Worm (Caenorhabditis elegans): ENCODE results near the gene ZK285.2.

ZK285.2 gene

ce11 chrV:16020042-16020441 is 26.6 kb upstream of the ZK285.2 start, which contains the start of gene srx-44:
Gene srx-44, plus strand, starts transcription at chrV:16020342.
- TF ChIP-seq nhr-179 (tag; optimal IDR thresholded peaks at IDR 0.05), result no peak
- no peak for TF ChIP-seq T07F8.4 (tag; optimal IDR thresholded peaks at IDR 0.05)
- TF ChIP-seq aptf-3 (GFP tag; IDR thresholded peaks at IDR 0.05), result no peak
- TF ChIP-seq repo-1 (tag; optimal IDR thresholded peaks at IDR 0.05), result no peak
- TF ChIP-seq pbrm-1 (GFP tag; IDR thresholded peaks at IDR 0.05), result no peak
- TF ChIP-seq pha-4 (tag; optimal IDR thresholded peaks at IDR 0.05), result no peak
- TF ChIP-seq F52B5.7 (tag; optimal IDR thresholded peaks at IDR 0.05), result no peak
- no peak for TF ChIP-seq nhr-90 (tag; optimal IDR thresholded peaks at IDR 0.05)
- TF ChIP-seq tlf-1 (GFP tag; optimal IDR thresholded peaks at IDR 0.05), result no peak

DNA sequence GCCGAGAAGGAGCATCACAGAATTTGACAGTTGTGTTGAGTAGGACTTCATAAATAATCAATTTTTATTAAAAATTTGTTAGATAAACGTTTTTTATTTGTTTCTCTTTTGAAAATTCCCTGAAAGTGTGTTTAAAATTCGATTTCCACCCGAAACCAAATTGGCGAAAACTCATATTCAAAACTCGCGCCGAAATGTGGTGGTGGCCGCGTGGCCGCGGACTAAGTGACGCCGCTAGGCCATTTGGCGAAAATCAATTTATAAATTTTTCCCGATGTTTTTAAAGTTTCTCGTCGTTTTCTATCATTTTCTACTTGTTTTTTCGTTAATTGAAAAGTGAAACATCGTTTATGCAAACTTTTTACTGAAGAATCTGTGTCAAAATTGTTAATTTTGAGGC is 24.1 kb upstream of the ZK285.2 start:
- TF ChIP-seq ceh-27 (GFP tag; optimal IDR thresholded peaks at IDR 0.05) (peak; percentile 62), B0336.3 (GFP tag; IDR thresholded peaks at IDR 0.05) (no peak), T07F8.4 (tag; optimal IDR thresholded peaks at IDR 0.05) (no peak), egl-44 (GFP tag; IDR thresholded peaks at IDR 0.05) (0 out of 2 replicates have a peak, but pooled peaks have one; percentile 25), hlh-12 (tag; optimal IDR thresholded peaks at IDR 0.05) (no peak), Y53F4B.3 (GFP tag; IDR thresholded peaks at IDR 0.05) (no peak), lin-54 (GFP tag; optimal IDR thresholded peaks at IDR 0.05) (peak; percentile 90), rec-8 (tag; optimal IDR thresholded peaks at IDR 0.05) (no peak), dox-1 (GFP tag; IDR thresholded peaks at IDR 0.05) (0 out of 2 replicates have a peak, but pooled peaks have one; percentile 26), ZK185.1 (tag; optimal IDR thresholded peaks at IDR 0.05; ENCODE audit: poor library complexity, severe bottlenecking) (peak; percentile 47), Y67H2A.10 (GFP tag; conservative IDR thresholded peaks at IDR 0.05) (no peak), dpl-1 (GFP tag; optimal IDR thresholded peaks at IDR 0.05) (peak; percentile 59), lsl-1 (GFP tag; optimal IDR thresholded peaks at IDR 0.05) (peak; percentile 16), hlh-26 (GFP tag; conservative IDR thresholded peaks at IDR 0.05) (no peak), efl-1 (GFP tag; optimal IDR thresholded peaks at IDR 0.05) (peak; percentile 59)

DNA sequence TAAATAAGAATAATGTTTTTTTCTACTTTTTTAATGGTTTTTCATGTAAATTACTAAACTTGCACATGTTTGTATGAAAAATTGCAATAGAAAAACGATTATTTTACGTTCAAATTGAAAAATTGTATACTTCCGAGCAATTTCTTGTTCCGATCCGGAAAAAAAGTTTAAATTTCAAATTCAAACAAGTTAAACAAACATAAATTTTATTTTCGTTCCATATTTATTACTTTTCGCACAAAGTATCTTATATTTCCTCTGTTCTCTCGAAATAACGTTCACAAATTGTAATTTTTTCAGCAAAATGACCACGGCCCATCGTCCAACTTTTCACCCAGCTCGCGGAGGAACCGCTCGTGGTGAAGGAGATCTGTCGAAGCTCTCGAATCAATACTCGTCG is 23.6 kb upstream of the ZK285.2 start, which contains the start of gene cwc-15:
cwc-15 (plus strand) TSS at position 301 of the 400 bp plus-strand sequence.
- TF ChIP-seq hlh-26 (GFP tag; conservative IDR thresholded peaks at IDR 0.05) (no peak), lin-35 (GFP tag; optimal IDR thresholded peaks at IDR 0.05) (no peak), akir-1 (GFP tag; optimal IDR thresholded peaks at IDR 0.05) (no peak), ceh-100 (GFP tag; IDR thresholded peaks at IDR 0.05) (no peak), lin-54 (GFP tag; optimal IDR thresholded peaks at IDR 0.05) (no peak), tlf-1 (GFP tag; optimal IDR thresholded peaks at IDR 0.05) (no peak), F57A8.1 (GFP tag; optimal IDR thresholded peaks at IDR 0.05) (no peak), snpc-1.1 (tag; optimal IDR thresholded peaks at IDR 0.05; ENCODE audit: insufficient read depth) (no peak), nhr-179 (tag; optimal IDR thresholded peaks at IDR 0.05) (no peak), C17E4.6 (GFP tag; IDR thresholded peaks at IDR 0.05) (no peak), F10E7.11 (tag; optimal IDR thresholded peaks at IDR 0.05) (no peak), bed-1 (GFP tag; IDR thresholded peaks at IDR 0.05) (no peak), T07F8.4 (tag; optimal IDR thresholded peaks at IDR 0.05) (no peak), Y53F4B.3 (GFP tag; IDR thresholded peaks at IDR 0.05) (no peak), dpl-1 (GFP tag; optimal IDR thresholded peaks at IDR 0.05) (no peak), bed-2 (GFP tag; IDR thresholded peaks at IDR 0.05) (no peak), F33H1.4 (GFP tag; IDR thresholded peaks at IDR 0.05) (no peak), nhr-90 (tag; optimal IDR thresholded peaks at IDR 0.05) (no peak), F55B11.4 (tag; optimal IDR thresholded peaks at IDR 0.05; ENCODE audit: borderline replicate concordance, insufficient read depth) (no peak), T26A5.8 (tag; optimal IDR thresholded peaks at IDR 0.05) (no peak)
